Worm (Caenorhabditis elegans) whole organism, young adult: ENCODE results near the gene T22F3.12.

ENCODE experiments used
- B0336.3 ChIP-seq: fragments of 200-800 bp; sonication (Bioruptor generic); IDR thresholded peaks from 2 replicates; pipeline ENCODE4 v1.3.6; 2022; ENCODE audit warnings: missing genetic modification characterization, missing compliant biosample characterization
- C06A6.2 ChIP-seq: fragments of 200-800 bp; sonication (Bioruptor generic); conservative IDR thresholded peaks from 2 replicates; pipeline ENCODE4 v1.3.6; 2022; ENCODE audit warnings: missing genetic modification characterization, missing compliant biosample characterization
- F39B2.1 ChIP-seq: fragments of 200-800 bp; sonication (Bioruptor generic); IDR thresholded peaks from 2 replicates; pipeline ENCODE4 v1.3.6; 2022; ENCODE audit warnings: missing genetic modification reagents, missing genetic modification characterization, missing compliant biosample characterization
- F57A8.1 ChIP-seq: fragments of 200-800 bp; sonication (Bioruptor generic); optimal IDR thresholded peaks from 2 replicates; lab custom pipeline; 2018; ENCODE audit warnings: mild to moderate bottlenecking, missing genetic modification characterization, moderate library complexity, missing compliant biosample characterization
- Y53F4B.3 ChIP-seq: fragments of 200-800 bp; sonication (Bioruptor generic); IDR thresholded peaks from 2 replicates; pipeline ENCODE4 v1.3.6; 2022; ENCODE audit warnings: missing genetic modification reagents, missing genetic modification characterization, missing compliant biosample characterization
- Y53G8AR.9 ChIP-seq: fragments of 200-800 bp; sonication (Bioruptor generic); conservative IDR thresholded peaks from 2 replicates; pipeline ENCODE4 v1.3.6; 2022; ENCODE audit warnings: missing genetic modification reagents, missing genetic modification characterization, missing compliant biosample characterization
- Y56A3A.18 ChIP-seq: fragments of 200-800 bp; sonication (Bioruptor generic); IDR thresholded peaks from 2 replicates; pipeline ENCODE4 v1.3.6; 2022; ENCODE audit warnings: missing genetic modification reagents, missing genetic modification characterization, missing compliant biosample characterization
- Y67H2A.10 ChIP-seq: fragments of 200-800 bp; sonication (Bioruptor generic); conservative IDR thresholded peaks from 2 replicates; pipeline ENCODE4 v1.3.6; 2022; ENCODE audit warnings: missing genetic modification reagents, missing genetic modification characterization, missing compliant biosample characterization
- Y79H2A.3 ChIP-seq: fragments of 200-800 bp; sonication (Bioruptor generic); conservative IDR thresholded peaks from 2 replicates; pipeline ENCODE4 v1.3.6; 2022; ENCODE audit warnings: missing genetic modification reagents, missing genetic modification characterization, missing compliant biosample characterization
- ZK185.1 ChIP-seq: sonication (generic microtip); optimal IDR thresholded peaks from 2 replicates; lab custom pipeline; 2016; ENCODE audit warnings: mild to moderate bottlenecking, missing genetic modification characterization, missing compliant biosample characterization; ENCODE audit not compliant: poor library complexity, severe bottlenecking
- aptf-2 ChIP-seq: fragments of 200-800 bp; sonication (Bioruptor generic); conservative IDR thresholded peaks from 2 replicates; pipeline ENCODE4 v1.3.6; 2022; ENCODE audit warnings: missing genetic modification reagents, missing genetic modification characterization, missing compliant biosample characterization
- athp-1 ChIP-seq: sonication (generic microtip); optimal IDR thresholded peaks from 2 replicates; lab custom pipeline; 2017; ENCODE audit warnings: mild to moderate bottlenecking, missing genetic modification characterization, missing compliant biosample characterization
- attf-5 ChIP-seq: fragments of 200-800 bp; sonication (Bioruptor generic); optimal IDR thresholded peaks from 2 replicates; lab custom pipeline; 2018; ENCODE audit warnings: mild to moderate bottlenecking, missing genetic modification characterization, missing compliant biosample characterization
- attf-6 ChIP-seq: fragments of 200-800 bp; sonication (Bioruptor generic); IDR thresholded peaks from 2 replicates; pipeline ENCODE4 v1.3.6; 2022; ENCODE audit warnings: missing genetic modification reagents, missing genetic modification characterization, missing compliant biosample characterization
- cebp-2 ChIP-seq: fragments of 200-800 bp; sonication (Bioruptor generic); IDR thresholded peaks from 2 replicates; pipeline ENCODE4 v1.3.6; 2022; ENCODE audit warnings: missing genetic modification characterization, missing compliant biosample characterization
- chd-7 ChIP-seq: sonication (generic microtip); optimal IDR thresholded peaks from 2 replicates; lab custom pipeline; 2016; ENCODE audit warnings: mild to moderate bottlenecking, missing genetic modification characterization, moderate library complexity, missing compliant biosample characterization
- die-1 ChIP-seq: sonication (generic microtip); optimal IDR thresholded peaks from 2 replicates; lab custom pipeline; 2016; ENCODE audit warnings: missing genotype, mild to moderate bottlenecking, missing genetic modification characterization, missing compliant biosample characterization
- dox-1 ChIP-seq: fragments of 200-800 bp; sonication (Bioruptor generic); IDR thresholded peaks from 2 replicates; pipeline ENCODE4 v1.3.6; 2022; ENCODE audit warnings: missing genetic modification reagents, missing genetic modification characterization, missing compliant biosample characterization
- efl-1 ChIP-seq: fragments of 150-350 bp; optimal IDR thresholded peaks from 2 replicates; lab custom pipeline; 2014; ENCODE audit warnings: missing biosample characterization, missing genetic modification reagents, missing genetic modification characterization
- egl-44 ChIP-seq: fragments of 200-800 bp; sonication (Bioruptor generic); IDR thresholded peaks from 2 replicates; pipeline ENCODE4 v1.3.6; 2022; ENCODE audit warnings: missing genetic modification reagents, missing genetic modification characterization, missing compliant biosample characterization
- egrh-3 ChIP-seq: fragments of 200-800 bp; sonication (Bioruptor generic); IDR thresholded peaks from 2 replicates; pipeline ENCODE4 v1.3.6; 2022; ENCODE audit warnings: missing genetic modification reagents, missing genetic modification characterization, missing compliant biosample characterization
- ekl-4 ChIP-seq: fragments of 200-800 bp; sonication (Bioruptor generic); IDR thresholded peaks from 2 replicates; pipeline ENCODE4 v1.3.6; 2022; ENCODE audit warnings: missing genetic modification reagents, missing genetic modification characterization, missing compliant biosample characterization
- lin-35 ChIP-seq, 3 experiments: fragments of 150-350 bp in 2 of 3; sonication (generic microtip) in 1 of 3; optimal IDR thresholded peaks; 2 replicates each; lab custom pipeline; 2014 to 2018; ENCODE audit warnings: missing biosample characterization in 3 of 3, missing genetic modification characterization in 3 of 3, missing genetic modification reagents in 3 of 3
- lin-40 ChIP-seq: sonication (generic microtip); optimal IDR thresholded peaks from 2 replicates; lab custom pipeline; 2016; ENCODE audit warnings: missing genetic modification characterization, mild to moderate bottlenecking, missing compliant biosample characterization, missing genotype, missing genetic modification reagents
- lir-1 ChIP-seq: fragments of 200-800 bp; sonication (Bioruptor generic); conservative IDR thresholded peaks from 2 replicates; pipeline ENCODE4 v1.3.6; 2022; ENCODE audit warnings: missing genetic modification reagents, missing genetic modification characterization, missing compliant biosample characterization
- lsl-1 ChIP-seq: fragments of 200-800 bp; sonication (Bioruptor generic); optimal IDR thresholded peaks from 2 replicates; lab custom pipeline; 2018; ENCODE audit warnings: mild to moderate bottlenecking, missing genetic modification characterization, moderate library complexity, missing compliant biosample characterization
- madf-10 ChIP-seq: sonication (generic microtip); optimal IDR thresholded peaks from 2 replicates; lab custom pipeline; 2016; ENCODE audit warnings: mild to moderate bottlenecking, missing genetic modification characterization, missing compliant biosample characterization
- nhr-179 ChIP-seq: sonication (generic microtip); optimal IDR thresholded peaks from 2 replicates; lab custom pipeline; 2016; ENCODE audit warnings: mild to moderate bottlenecking, missing genetic modification characterization, missing compliant biosample characterization
- nhr-27 ChIP-seq: fragments of 200-800 bp; sonication (Bioruptor generic); optimal IDR thresholded peaks from 2 replicates; lab custom pipeline; 2018; ENCODE audit warnings: mild to moderate bottlenecking, missing genetic modification characterization, moderate library complexity, missing compliant biosample characterization
- nhr-80 ChIP-seq: sonication (generic microtip); optimal IDR thresholded peaks from 2 replicates; lab custom pipeline; 2016; ENCODE audit warnings: missing genetic modification characterization, missing compliant biosample characterization
- nhr-90 ChIP-seq: sonication (generic microtip); optimal IDR thresholded peaks from 2 replicates; lab custom pipeline; 2016; ENCODE audit warnings: missing genotype, mild to moderate bottlenecking, missing genetic modification characterization, missing compliant biosample characterization
- rcor-1 ChIP-seq: fragments of 200-800 bp; sonication (Bioruptor generic); IDR thresholded peaks from 2 replicates; pipeline ENCODE4 v1.3.6; 2022; ENCODE audit warnings: missing genetic modification reagents, missing genetic modification characterization, missing compliant biosample characterization
- rec-8 ChIP-seq, 2 experiments: sonication (generic microtip); optimal IDR thresholded peaks; 2 replicates each; lab custom pipeline; 2016; ENCODE audit warnings: mild to moderate bottlenecking in 2 of 2, missing genetic modification characterization in 2 of 2, missing genetic modification reagents in 2 of 2, missing genotype in 2 of 2, missing biosample characterization in 1 of 2, missing compliant biosample characterization in 1 of 2, moderate library complexity in 1 of 2
- repo-1 ChIP-seq: sonication (generic microtip); optimal IDR thresholded peaks from 2 replicates; lab custom pipeline; 2017; ENCODE audit warnings: mild to moderate bottlenecking, missing genetic modification characterization, missing compliant biosample characterization
- snpc-1.3 ChIP-seq: sonication (generic microtip); optimal IDR thresholded peaks from 2 replicates; lab custom pipeline; 2017; ENCODE audit warnings: missing genetic modification characterization, mild to moderate bottlenecking, missing compliant biosample characterization, antibody characterized with exemption, moderate library complexity, missing genotype, missing genetic modification reagents; ENCODE audit not compliant: insufficient read depth
- sptf-2 ChIP-seq: fragments of 200-800 bp; sonication (Bioruptor generic); optimal IDR thresholded peaks from 2 replicates; lab custom pipeline; 2018; ENCODE audit warnings: mild to moderate bottlenecking, missing genetic modification characterization, missing compliant biosample characterization
- tbp1 ChIP-seq: fragments of 200-800 bp; sonication (Bioruptor generic); optimal IDR thresholded peaks from 2 replicates; lab custom pipeline; 2018; ENCODE audit warnings: mild to moderate bottlenecking, missing genetic modification characterization, missing compliant biosample characterization
- unc-62 ChIP-seq: fragments of 150-350 bp; optimal IDR thresholded peaks from 2 replicates; lab custom pipeline; 2014; ENCODE audit warnings: missing biosample characterization, missing genetic modification reagents, missing genetic modification characterization
- xnd-1 ChIP-seq: sonication (generic microtip); optimal IDR thresholded peaks from 2 replicates; lab custom pipeline; 2016; ENCODE audit warnings: missing genotype, missing genetic modification reagents, missing genetic modification characterization, missing compliant biosample characterization
- zfh-2 ChIP-seq: fragments of 200-800 bp; sonication (Bioruptor generic); conservative IDR thresholded peaks from 2 replicates; pipeline ENCODE4 v1.3.6; 2022; ENCODE audit warnings: missing genetic modification reagents, missing genetic modification characterization, missing compliant biosample characterization
- zim-3 ChIP-seq: sonication (generic microtip); optimal IDR thresholded peaks from 2 replicates; lab custom pipeline; 2017; ENCODE audit warnings: mild to moderate bottlenecking, missing genetic modification characterization, moderate library complexity, missing compliant biosample characterization

Gene T22F3.12

DNA sequence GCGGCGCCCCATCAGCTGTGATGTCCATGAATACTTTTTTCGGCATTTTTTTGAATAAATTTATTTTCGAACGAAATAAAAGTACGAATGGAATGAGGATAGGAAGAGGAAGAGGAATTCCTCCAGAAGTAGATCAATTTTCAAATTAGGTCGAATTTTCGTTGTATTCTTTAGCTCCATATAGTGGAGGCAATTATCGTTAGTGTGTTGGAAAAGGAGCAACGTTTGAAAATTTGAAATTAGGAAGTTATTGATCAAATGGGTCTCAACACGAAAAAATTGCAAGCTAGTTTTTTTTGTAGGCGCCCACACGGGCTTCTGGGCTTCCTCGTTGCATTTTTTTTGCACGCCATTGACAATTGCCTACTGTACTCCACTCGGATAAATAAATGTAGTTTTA is at the start of gene T22F3.12:
Gene T22F3.12 (minus strand): TSS at position 101 of the 400 bp plus-strand sequence.
- TF ChIP-seq egrh-3 (GFP tag; lab: Robert Waterston, UW) (no peak), Y53F4B.3 (GFP tag; lab: Robert Waterston, UW) (no peak), ZK185.1 (tag; lab: Kevin White, UChicago) (no peak), Y79H2A.3 (GFP tag; lab: Robert Waterston, UW) (no peak)
- TF ChIP-seq, all 124 proteins: peak for 0

ce11 chrV:3639873-3640272 is 47.9 kb upstream of the T22F3.12 start:
- TF ChIP-seq Y53G8AR.9 (GFP tag; lab: Robert Waterston, UW) (no peak), sptf-2 (GFP tag; lab: Kevin White, UChicago) (no peak), chd-7 (tag; lab: Kevin White, UChicago) (no peak), rec-8 (tag; optimal IDR thresholded peaks at IDR 0.05; lab: Kevin White, UChicago) (no peak), nhr-27 (tag; lab: Kevin White, UChicago) (no peak), efl-1 (GFP tag; lab: Kevin White, UChicago) (no peak), lin-35 (GFP tag; optimal IDR thresholded peaks at IDR 0.05; lab: Kevin White, UChicago) (no peak)

DNA sequence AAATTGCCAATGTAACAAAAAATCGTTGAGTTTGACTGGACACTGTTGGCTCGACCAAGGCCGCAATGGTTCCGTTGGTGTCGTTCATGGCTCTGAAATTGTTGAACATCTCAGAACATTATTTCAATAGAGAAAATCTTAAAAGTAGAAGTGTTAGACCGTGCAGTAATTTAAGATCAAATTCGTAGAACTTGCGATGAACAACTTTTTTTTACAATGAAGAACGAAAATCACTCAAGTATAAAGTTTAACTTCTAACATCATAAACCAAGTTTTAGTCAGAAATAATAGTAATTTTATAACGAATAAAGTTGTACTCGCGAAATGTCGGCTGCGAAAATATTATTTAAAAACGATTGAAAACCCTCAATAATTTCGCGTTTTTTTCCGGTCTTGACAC is 45.1 kb upstream of the T22F3.12 start, which contains the start of gene srx-41:
Gene srx-41 (minus strand): TSS at position 101 of the 400 bp plus-strand sequence.
- TF ChIP-seq attf-6 (no peak), zfh-2 (GFP tag; lab: Robert Waterston, UW) (no peak), F57A8.1 (GFP tag; lab: Kevin White, UChicago) (no peak), Y53G8AR.9 (GFP tag; lab: Robert Waterston, UW) (no peak), lir-1 (GFP tag; lab: Robert Waterston, UW) (no peak), die-1 (tag; lab: Kevin White, UChicago) (no peak), cebp-2 (GFP tag; lab: Robert Waterston, UW) (no peak)

DNA sequence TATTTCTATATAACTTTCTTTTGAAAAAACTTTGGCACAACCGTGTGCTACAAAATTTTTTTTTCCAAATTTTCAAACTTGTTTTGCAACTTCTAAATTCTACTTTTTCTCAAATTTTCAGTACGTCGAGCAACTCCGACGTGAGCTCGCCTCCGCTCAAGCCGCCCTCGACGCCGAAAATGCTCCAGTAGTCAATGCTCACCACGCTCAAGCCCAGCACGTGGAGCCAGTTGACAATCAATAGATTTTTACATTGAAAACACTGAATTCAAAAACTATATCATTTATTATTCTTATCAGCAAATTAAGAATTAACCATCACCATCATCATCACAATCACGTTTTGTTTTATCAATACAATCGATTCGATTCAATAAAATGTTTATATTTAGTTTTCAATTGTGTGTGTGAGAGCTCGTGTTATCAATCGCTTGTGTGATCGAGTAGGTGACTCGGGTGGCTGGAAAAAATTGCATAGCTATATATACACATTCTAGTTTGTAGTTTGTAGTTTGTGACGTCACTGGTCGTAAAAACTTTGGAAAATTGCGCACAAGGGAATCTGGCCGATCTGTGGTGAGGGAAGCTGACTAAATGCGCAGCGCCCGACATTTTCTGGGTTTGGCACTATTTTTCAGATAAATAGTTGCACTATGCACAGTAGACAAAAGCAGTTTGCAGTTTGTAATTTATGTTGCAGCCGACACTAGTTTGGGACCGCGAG is 42.5 kb upstream of the T22F3.12 start:
- TF ChIP-seq C06A6.2 (GFP tag; lab: Robert Waterston, UW) (no peak), xnd-1 (tag; lab: Kevin White, UChicago) (no peak), Y67H2A.10 (no peak), ekl-4 (GFP tag; lab: Robert Waterston, UW) (0 out of 2 replicates have a peak, but pooled peaks have one; percentile 40), Y53G8AR.9 (GFP tag; lab: Robert Waterston, UW) (peak; percentile 88; the same call in 1 of the 2 replicates), nhr-80 (tag; lab: Kevin White, UChicago) (peak; percentile 75), attf-5 (GFP tag; lab: Kevin White, UChicago) (peak; percentile 48), madf-10 (peak; percentile 91), nhr-90 (tag; lab: Kevin White, UChicago) (peak; percentile 87), lsl-1 (no peak), dox-1 (GFP tag; lab: Robert Waterston, UW) (peak; percentile 44; the same call in 1 of the 2 replicates), chd-7 (tag; lab: Kevin White, UChicago) (peak; percentile 64), F57A8.1 (GFP tag; lab: Kevin White, UChicago) (no peak), repo-1 (peak; percentile 75), tbp1 (GFP tag; lab: Kevin White, UChicago) (peak; percentile 41), egl-44 (GFP tag; lab: Robert Waterston, UW) (peak; percentile 57; the same call in 1 of the 2 replicates), snpc-1.3 (tag; lab: Kevin White, UChicago) (no peak), aptf-2 (no peak), nhr-179 (tag; lab: Kevin White, UChicago) (no peak), F39B2.1 (0 out of 2 replicates have a peak, but pooled peaks have one; percentile 62), athp-1 (tag; lab: Kevin White, UChicago) (peak; percentile 3), zim-3 (tag; lab: Kevin White, UChicago) (peak; percentile 17), B0336.3 (GFP tag; lab: Robert Waterston, UW) (peak; percentile 92), rcor-1 (no peak), lin-40 (tag; lab: Kevin White, UChicago) (no peak), unc-62 (GFP tag; lab: Kevin White, UChicago) (no peak), Y56A3A.18 (peak; percentile 34; the same call in 1 of the 2 replicates)
